Worm (Caenorhabditis elegans) whole organism, dauer: ENCODE results near the gene pqn-41.

Experiments
- unc-62 ChIP-seq: sonication (generic microtip); optimal IDR thresholded peaks from 2 replicates; lab custom pipeline; 2017; ENCODE audit warnings: missing biosample characterization, missing genetic modification reagents, missing genetic modification characterization

The pqn-41 gene

DNA sequence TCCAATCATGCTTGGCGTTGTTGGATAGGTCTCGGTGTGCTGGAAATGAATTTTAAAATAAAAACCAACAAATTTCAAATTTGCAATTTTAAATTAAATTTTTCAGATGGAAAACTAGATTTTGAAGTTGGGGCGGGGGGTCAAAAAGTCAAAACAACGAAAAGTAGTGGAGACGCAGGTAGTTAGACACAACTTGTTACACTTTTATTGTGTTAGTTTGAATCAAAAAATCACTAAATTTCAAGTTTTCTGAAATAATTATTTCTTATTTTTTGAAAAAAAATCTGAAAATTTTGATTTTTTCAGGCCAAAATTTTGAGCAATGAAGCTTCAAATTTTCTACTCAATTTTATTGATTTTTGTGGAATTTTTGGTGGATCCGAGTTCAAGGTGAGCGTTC, 81.9 kb downstream of the pqn-41 start, which contains the start of gene Y39A3B.8:
Gene Y39A3B.8, plus strand, starts transcription at position 301 of the 400 bp plus-strand sequence.
- TF ChIP-seq unc-62: no peak
